Fruit fly (Drosophila melanogaster): ENCODE measurements around the gene up.

Gene up

DNA sequence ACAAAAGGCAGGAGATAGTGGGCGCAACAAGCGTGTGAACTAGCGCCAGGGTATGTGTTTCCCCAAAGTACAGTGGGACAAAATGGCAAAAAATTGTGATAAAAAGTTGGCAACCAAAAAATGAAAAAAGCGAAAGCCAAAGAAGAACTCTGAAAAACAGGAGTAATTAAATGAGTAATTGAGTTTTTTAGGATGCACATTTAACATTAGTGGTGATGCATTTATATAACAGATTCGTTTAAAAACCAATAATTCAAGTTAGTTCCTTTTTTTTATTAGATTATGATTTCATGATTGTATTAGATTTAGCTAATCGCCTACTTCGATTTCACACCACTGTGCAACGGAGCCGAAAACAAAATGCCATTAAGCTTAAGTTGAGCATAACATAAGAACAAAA lies 30.0 kb downstream of the up start (continued):
- TF ChIP-seq Six4 (GFP tag; optimal IDR thresholded peaks at IDR 0.05) = peak; percentile 34
- no peak for TF ChIP-seq CG31388 (GFP tag; optimal IDR thresholded peaks at IDR 0.05)
- TF ChIP-seq Sry-δ (GFP tag; optimal IDR thresholded peaks at IDR 0.05) = peak; percentile 6
- TF ChIP-seq CG7963 (GFP tag; IDR thresholded peaks at IDR 0.05; ENCODE audit: partially characterized antibody) = no peak
- peak; percentile 58 for TF ChIP-seq Sox100B (GFP tag; optimal IDR thresholded peaks at IDR 0.05)
- no peak for TF ChIP-seq CG4707 (GFP tag; optimal IDR thresholded peaks at IDR 0.05)
- TF ChIP-seq peb (GFP tag; IDR thresholded peaks at IDR 0.05) = no peak
- no peak for TF ChIP-seq CG8089 (GFP tag; optimal IDR thresholded peaks at IDR 0.05)
- peak; percentile 24 for TF ChIP-seq cwo (GFP tag; optimal IDR thresholded peaks at IDR 0.05)
- TF ChIP-seq trh (GFP tag; optimal IDR thresholded peaks at IDR 0.05) = no peak
- TF ChIP-seq CG3163 (GFP tag; optimal IDR thresholded peaks at IDR 0.05) = peak; percentile 3

DNA sequence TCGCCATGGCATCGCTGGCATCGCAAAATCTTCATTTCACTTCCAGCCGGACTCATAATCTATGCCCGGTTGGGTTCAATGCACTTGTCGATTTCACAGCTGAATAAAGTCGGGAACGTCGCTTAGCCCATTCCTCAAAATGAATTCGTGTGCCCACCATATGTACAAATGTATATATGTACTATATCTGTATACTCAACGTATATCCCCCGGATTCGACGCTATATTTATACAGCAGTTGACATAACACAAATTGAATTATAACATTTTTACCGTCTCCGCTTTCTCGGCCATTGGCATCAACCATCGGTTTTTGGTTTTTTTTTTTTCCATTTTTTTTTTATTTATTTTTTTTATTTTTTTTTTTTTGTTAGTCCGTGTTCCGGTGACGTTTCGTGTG lies 32.1 kb downstream of the up start:
- TF ChIP-seq scrt (GFP tag; optimal IDR thresholded peaks at IDR 0.05) (peak; percentile 1), Pdp1 (GFP tag; optimal IDR thresholded peaks at IDR 0.05) (peak in 1 of 2 experiments; percentile 37), Dip2 (GFP tag; IDR thresholded peaks at IDR 0.05) (no peak), Antp (GFP tag; optimal IDR thresholded peaks at IDR 0.05) (no peak), D19B (GFP tag; optimal IDR thresholded peaks at IDR 0.05) (no peak), BtbVII (GFP tag; optimal IDR thresholded peaks at IDR 0.05) (peak; percentile 32), CG4707 (GFP tag; optimal IDR thresholded peaks at IDR 0.05) (peak; percentile 21), Med (GFP tag) (peak; percentile 68), Fer3 (tag; optimal IDR thresholded peaks at IDR 0.05) (peak; percentile 29), Blimp-1 (GFP tag; optimal IDR thresholded peaks at IDR 0.05) (peak; percentile 32), Asciz (GFP tag; optimal IDR thresholded peaks at IDR 0.05) (peak; percentile 14), CG1233 (GFP tag; optimal IDR thresholded peaks at IDR 0.05) (peak; percentile 6), Fer1 (GFP tag; optimal IDR thresholded peaks at IDR 0.05) (peak; percentile 39), fru (optimal IDR thresholded peaks at IDR 0.05) (no peak), pros (GFP tag; optimal IDR thresholded peaks at IDR 0.05) (no peak), CG6683 (GFP tag; optimal IDR thresholded peaks at IDR 0.05) (peak; percentile 13), B-H2 (GFP tag; optimal IDR thresholded peaks at IDR 0.05) (peak; percentile 15), HLHmδ (GFP tag; optimal IDR thresholded peaks at IDR 0.05) (peak; percentile 29), caup (GFP tag; optimal IDR thresholded peaks at IDR 0.05; ENCODE audit: severe bottlenecking) (peak; percentile 33), Atf3 (GFP tag; optimal IDR thresholded peaks at IDR 0.05) (no peak), ems (GFP tag; optimal IDR thresholded peaks at IDR 0.05) (no peak), CG10543 (GFP tag; optimal IDR thresholded peaks at IDR 0.05) (peak; percentile 44), CG15601 (tag; optimal IDR thresholded peaks at IDR 0.05) (peak; percentile 37), gcm (GFP tag; optimal IDR thresholded peaks at IDR 0.05) (no peak), CG4424 (GFP tag; optimal IDR thresholded peaks at IDR 0.05) (peak; percentile 0), CG5953 (GFP tag; IDR thresholded peaks at IDR 0.05) (0 out of 2 replicates have a peak, but pooled peaks have one; percentile 13), PHDP (tag; optimal IDR thresholded peaks at IDR 0.05) (peak; percentile 17), fd3F (GFP tag; optimal IDR thresholded peaks at IDR 0.05) (peak; percentile 10), CG7556 (GFP tag; optimal IDR thresholded peaks at IDR 0.05) (no peak), CG15011 (GFP tag; optimal IDR thresholded peaks at IDR 0.05) (no peak), CG9932 (GFP tag; IDR thresholded peaks at IDR 0.05) (no peak), sens-2 (GFP tag; IDR thresholded peaks at IDR 0.05) (no peak), dysf (GFP tag; IDR thresholded peaks at IDR 0.05) (0 out of 3 replicates have a peak, but pooled peaks have one; percentile 28), Hr78 (GFP tag; optimal IDR thresholded peaks at IDR 0.05) (no peak), CG33557 (GFP tag; optimal IDR thresholded peaks at IDR 0.05) (no peak), gsb-n (tag; optimal IDR thresholded peaks at IDR 0.05) (no peak), Xrp1 (GFP tag; IDR thresholded peaks at IDR 0.05) (no peak), B-H1 (GFP tag; IDR thresholded peaks at IDR 0.05) (no peak; the same call in 2 of the 3 replicates), CG17829 (tag; optimal IDR thresholded peaks at IDR 0.05) (no peak)
